Worm (Caenorhabditis elegans) whole organism, L1 larva: ENCODE measurements around the gene scav-2.

Experiments
- ama-1 ChIP-seq: fragments of 150-350 bp; optimal IDR thresholded peaks from 2 replicates; lab custom pipeline; 2014
- ceh-88 ChIP-seq: fragments of 200-800 bp; sonication (Bioruptor generic); IDR thresholded peaks from 2 replicates; pipeline ENCODE4 v1.3.6; 2022; ENCODE audit warnings: missing genetic modification characterization, missing compliant biosample characterization
- grh-1 ChIP-seq: fragments of 200-800 bp; sonication (Bioruptor generic); IDR thresholded peaks from 2 replicates; pipeline ENCODE4 v1.3.6; 2022; ENCODE audit warnings: missing genetic modification reagents, missing genetic modification characterization, missing compliant biosample characterization
- nhr-12 ChIP-seq: sonication (generic microtip); optimal IDR thresholded peaks from 2 replicates; lab custom pipeline; 2017; ENCODE audit warnings: missing biosample characterization, missing genetic modification characterization
- nhr-20 ChIP-seq: sonication (generic microtip); optimal IDR thresholded peaks from 2 replicates; lab custom pipeline; 2016; ENCODE audit warnings: mild to moderate bottlenecking, missing genetic modification characterization, missing compliant biosample characterization
- snpc-4 ChIP-seq: fragments of 150-350 bp; optimal IDR thresholded peaks from 2 replicates; lab custom pipeline; 2014; ENCODE audit warnings: missing biosample characterization, missing genetic modification characterization
- sox-4 ChIP-seq: sonication (generic microtip); optimal IDR thresholded peaks from 2 replicates; lab custom pipeline; 2016; ENCODE audit warnings: missing genetic modification characterization, missing compliant biosample characterization

- TF ChIP-seq ama-1, result no peak
- no peak for TF ChIP-seq nhr-20
- TF ChIP-seq snpc-4 (tag; lab: Kevin White, UChicago), result no peak
- TF ChIP-seq nhr-12 (tag; lab: Kevin White, UChicago), result no peak
- no peak for TF ChIP-seq sox-4 (tag; lab: Kevin White, UChicago)
- no peak for TF ChIP-seq ceh-88 (GFP tag; lab: Robert Waterston, UW)
- no peak for TF ChIP-seq grh-1
These were observed 15.2 kb upstream of the scav-2 start, which contains the start of gene exc-12 for ce11 chrIII:13570347-13570746.
